Worm (Caenorhabditis elegans) whole organism, L2 larva: ENCODE data around the gene C35C5.8.

Experiments used
- elt-3 ChIP-seq: sonication (generic microtip); optimal IDR thresholded peaks from 2 replicates; lab custom pipeline; 2017; ENCODE audit warnings: missing biosample characterization, missing genetic modification characterization
- zag-1 ChIP-seq: fragments of 150-350 bp; optimal IDR thresholded peaks from 2 replicates; lab custom pipeline; 2014; ENCODE audit warnings: missing biosample characterization, missing genetic modification characterization
- ztf-4 ChIP-seq: fragments of 150-350 bp; optimal IDR thresholded peaks from 2 replicates; lab custom pipeline; 2014; ENCODE audit warnings: missing biosample characterization, missing genetic modification characterization

DNA sequence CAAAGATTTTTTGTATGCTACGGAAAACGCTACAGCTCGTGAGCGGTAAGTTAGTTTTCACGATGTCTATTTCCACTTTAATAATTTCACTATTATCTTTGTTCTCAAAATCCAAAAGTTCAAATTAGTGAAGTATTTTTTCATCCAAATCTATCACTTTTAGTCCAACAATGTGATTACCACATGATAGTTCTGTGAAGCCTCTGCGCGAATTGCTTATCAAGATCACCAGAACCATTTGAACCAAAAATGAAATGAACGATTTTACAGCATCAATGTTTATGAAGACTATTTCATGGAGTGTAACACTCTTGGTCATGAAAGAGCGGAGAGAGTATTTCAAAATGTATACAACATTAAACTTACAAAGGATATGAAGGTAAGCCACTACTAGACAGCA, 1.1 kb downstream of the C35C5.8 start:
- TF ChIP-seq elt-3 (tag; lab: Kevin White, UChicago) = no peak
- no peak for TF ChIP-seq zag-1 (tag; lab: Kevin White, UChicago)
- TF ChIP-seq ztf-4 = no peak
